Fruit fly (Drosophila melanogaster) whole organism, prepupa: ENCODE results near the gene a10.

Experiments used
- Blimp-1 ChIP-seq: fragments of 200-800 bp; sonication (Bioruptor generic); optimal IDR thresholded peaks from 3 replicates; lab custom pipeline; 2017; ENCODE audit warnings: missing biosample characterization, missing genetic modification characterization, mild to moderate bottlenecking, moderate library complexity, missing genetic modification reagents
- CG10631 ChIP-seq: fragments of 200-800 bp; sonication (Bioruptor generic); optimal IDR thresholded peaks from 2 replicates; lab custom pipeline; 2016; ENCODE audit warnings: missing biosample characterization, missing genetic modification characterization
- CG10669 ChIP-seq: fragments of 200-800 bp; sonication (Bioruptor generic); optimal IDR thresholded peaks from 3 replicates; lab custom pipeline; 2018; ENCODE audit warnings: missing biosample characterization, mild to moderate bottlenecking, missing genetic modification characterization, moderate library complexity
- CG1621 ChIP-seq: fragments of 200-800 bp; sonication (Bioruptor generic); optimal IDR thresholded peaks from 3 replicates; lab custom pipeline; 2018; ENCODE audit warnings: missing biosample characterization, mild to moderate bottlenecking, missing genetic modification characterization
- CG3032 ChIP-seq: fragments of 200-800 bp; optimal IDR thresholded peaks from 2 replicates; lab custom pipeline; 2019; ENCODE audit warnings: missing biosample characterization, mild to moderate bottlenecking, missing genetic modification characterization, moderate library complexity
- CG3919 ChIP-seq: fragments of 200-800 bp; sonication (Bioruptor generic); optimal IDR thresholded peaks from 3 replicates; lab custom pipeline; 2016; ENCODE audit warnings: missing biosample characterization, missing genetic modification characterization
- CG6854 ChIP-seq: fragments of 200-800 bp; sonication (Bioruptor generic); optimal IDR thresholded peaks from 2 replicates; lab custom pipeline; 2017; ENCODE audit warnings: missing biosample characterization, mild to moderate bottlenecking, missing genetic modification characterization
- CG7368 ChIP-seq: fragments of 200-800 bp; sonication (Bioruptor generic); optimal IDR thresholded peaks from 3 replicates; lab custom pipeline; 2016; ENCODE audit warnings: missing biosample characterization, missing genetic modification characterization
- CG8119 ChIP-seq: fragments of 200-800 bp; sonication (Bioruptor generic); IDR thresholded peaks from 3 replicates; pipeline ENCODE4 v1.3.6; 2022; ENCODE audit warnings: missing biosample characterization, missing genetic modification characterization
- CG8319 ChIP-seq: fragments of 200-800 bp; sonication (Bioruptor generic); optimal IDR thresholded peaks from 3 replicates; lab custom pipeline; 2016; ENCODE audit warnings: missing biosample characterization, missing genetic modification characterization
- CG8632 ChIP-seq: fragments of 200-800 bp; sonication (Bioruptor generic); optimal IDR thresholded peaks from 3 replicates; lab custom pipeline; 2016; ENCODE audit warnings: missing biosample characterization, missing genetic modification characterization
- CG9139 ChIP-seq: fragments of 200-800 bp; sonication (Bioruptor generic); optimal IDR thresholded peaks from 3 replicates; lab custom pipeline; 2017; ENCODE audit warnings: missing biosample characterization, mild to moderate bottlenecking, missing genetic modification characterization
- Gug ChIP-seq: fragments of 200-800 bp; sonication (Bioruptor generic); IDR thresholded peaks from 2 replicates; pipeline ENCODE4 v1.3.6; 2022; ENCODE audit warnings: missing biosample characterization, missing genetic modification characterization
- Lpt ChIP-seq: fragments of 200-800 bp; sonication (Bioruptor generic); optimal IDR thresholded peaks from 3 replicates; lab custom pipeline; 2016; ENCODE audit warnings: missing biosample characterization, missing genetic modification characterization
- Met ChIP-seq: fragments of 200-800 bp; sonication (Bioruptor generic); optimal IDR thresholded peaks from 3 replicates; lab custom pipeline; 2016; ENCODE audit warnings: missing biosample characterization, missing genetic modification characterization
- OdsH ChIP-seq: fragments of 200-800 bp; sonication (Bioruptor generic); optimal IDR thresholded peaks from 3 replicates; lab custom pipeline; 2016; ENCODE audit warnings: missing biosample characterization, missing genetic modification characterization
- Smox ChIP-seq: fragments of 200-800 bp; sonication (Bioruptor generic); optimal IDR thresholded peaks from 3 replicates; lab custom pipeline; 2016; ENCODE audit warnings: missing biosample characterization, missing genetic modification characterization
- Sox14 ChIP-seq: fragments of 200-800 bp; sonication (Bioruptor generic); optimal IDR thresholded peaks from 3 replicates; lab custom pipeline; 2016; ENCODE audit warnings: missing biosample characterization, missing genetic modification characterization
- Sox15 ChIP-seq: fragments of 200-800 bp; sonication (Bioruptor generic); optimal IDR thresholded peaks from 3 replicates; lab custom pipeline; 2016; ENCODE audit warnings: missing biosample characterization, missing genetic modification characterization
- achi ChIP-seq: fragments of 200-800 bp; sonication (Bioruptor generic); optimal IDR thresholded peaks from 3 replicates; lab custom pipeline; 2016; ENCODE audit warnings: missing biosample characterization, missing genetic modification characterization
- acj6 ChIP-seq: fragments of 200-800 bp; sonication (Bioruptor generic); optimal IDR thresholded peaks from 3 replicates; lab custom pipeline; 2016; ENCODE audit warnings: missing biosample characterization, missing genetic modification characterization
- eg ChIP-seq: fragments of 200-800 bp; sonication (Bioruptor generic); IDR thresholded peaks from 3 replicates; pipeline ENCODE4 v1.3.6; 2022; ENCODE audit warnings: missing biosample characterization, missing genetic modification characterization
- esn ChIP-seq: fragments of 200-800 bp; sonication (Bioruptor generic); optimal IDR thresholded peaks from 2 replicates; lab custom pipeline; 2016; ENCODE audit warnings: missing biosample characterization, mild to moderate bottlenecking, missing genetic modification characterization, moderate library complexity
- fd59A ChIP-seq: fragments of 200-800 bp; sonication (Bioruptor generic); optimal IDR thresholded peaks from 2 replicates; lab custom pipeline; 2017; ENCODE audit warnings: missing biosample characterization, mild to moderate bottlenecking, missing genetic modification characterization, missing genetic modification reagents
- fkh ChIP-seq: fragments of 200-800 bp; sonication (Bioruptor generic); optimal IDR thresholded peaks from 3 replicates; lab custom pipeline; 2017; ENCODE audit warnings: missing biosample characterization, mild to moderate bottlenecking, missing genetic modification characterization, moderate library complexity
- net ChIP-seq: fragments of 200-800 bp; sonication (Bioruptor generic); optimal IDR thresholded peaks from 3 replicates; lab custom pipeline; 2016; ENCODE audit warnings: missing biosample characterization, missing genetic modification characterization
- pdm3 ChIP-seq: fragments of 200-800 bp; sonication (Bioruptor generic); optimal IDR thresholded peaks from 3 replicates; lab custom pipeline; 2016; ENCODE audit warnings: missing biosample characterization, missing genetic modification characterization
- ss ChIP-seq, 2 experiments: fragments of 200-800 bp; sonication (Bioruptor generic); optimal IDR thresholded peaks; 2 replicates in 1 of 2; 3 replicates in 1 of 2; lab custom pipeline; 2017 to 2018; ENCODE audit warnings: mild to moderate bottlenecking in 2 of 2, missing biosample characterization in 2 of 2, missing genetic modification characterization in 2 of 2, moderate library complexity in 1 of 2
- topi ChIP-seq: fragments of 200-800 bp; sonication (Bioruptor generic); optimal IDR thresholded peaks from 3 replicates; lab custom pipeline; 2016; ENCODE audit warnings: missing biosample characterization, missing genetic modification characterization

Gene a10

DNA sequence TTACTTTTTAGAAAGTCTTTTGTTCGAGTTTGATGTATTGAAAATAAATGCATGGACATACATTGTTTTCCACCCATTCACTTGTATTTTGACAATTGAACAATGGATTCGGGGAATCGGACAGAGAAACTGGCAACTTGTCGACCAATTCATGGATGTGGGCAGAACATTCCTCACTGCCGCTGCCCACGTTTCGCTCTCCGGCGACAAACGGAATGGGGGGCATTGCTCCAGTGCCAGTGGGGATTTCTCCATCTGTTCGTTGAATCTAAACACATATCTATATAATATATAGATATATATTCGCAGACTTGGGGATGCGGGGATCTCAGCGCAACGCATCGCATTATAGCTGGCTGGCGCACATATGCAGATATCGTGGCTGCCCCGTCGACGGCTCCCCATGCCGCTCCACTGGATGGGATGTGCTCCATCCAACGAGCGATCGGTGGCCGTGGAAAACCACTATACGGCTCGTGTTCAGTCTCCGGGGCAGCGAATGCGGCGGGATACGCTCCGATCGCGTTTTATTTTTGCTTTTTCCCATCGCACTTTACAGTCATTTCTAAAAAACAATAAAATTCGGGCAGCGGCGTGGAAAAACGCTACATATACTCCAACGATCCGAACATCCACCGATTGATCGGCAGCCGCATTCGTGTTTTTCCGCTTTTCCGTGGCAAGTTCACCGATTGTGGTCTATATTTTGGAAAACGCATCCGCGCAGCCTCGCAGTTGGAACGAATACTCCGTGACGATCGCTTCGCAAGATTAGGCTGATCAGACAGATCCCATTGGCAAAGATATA lies 22.1 kb upstream of the a10 start, which contains the start of gene TpnC73F:
Gene TpnC73F, plus strand, starts transcription at position 633 of the 808 bp plus-strand sequence.
- TF ChIP-seq CG10669 (GFP tag; lab: Kevin White, UChicago) (no peak), pdm3 (GFP tag; lab: Kevin White, UChicago) (no peak), CG9139 (GFP tag; lab: Kevin White, UChicago) (no peak), Gug (GFP tag; lab: Robert Waterston, UW) (no peak), Lpt (GFP tag; lab: Kevin White, UChicago) (no peak), CG6854 (GFP tag; lab: Kevin White, UChicago) (no peak), OdsH (no peak), CG8319 (GFP tag; lab: Kevin White, UChicago) (no peak), CG8119 (GFP tag; lab: Robert Waterston, UW) (no peak), CG10631 (GFP tag; lab: Kevin White, UChicago) (no peak)

DNA sequence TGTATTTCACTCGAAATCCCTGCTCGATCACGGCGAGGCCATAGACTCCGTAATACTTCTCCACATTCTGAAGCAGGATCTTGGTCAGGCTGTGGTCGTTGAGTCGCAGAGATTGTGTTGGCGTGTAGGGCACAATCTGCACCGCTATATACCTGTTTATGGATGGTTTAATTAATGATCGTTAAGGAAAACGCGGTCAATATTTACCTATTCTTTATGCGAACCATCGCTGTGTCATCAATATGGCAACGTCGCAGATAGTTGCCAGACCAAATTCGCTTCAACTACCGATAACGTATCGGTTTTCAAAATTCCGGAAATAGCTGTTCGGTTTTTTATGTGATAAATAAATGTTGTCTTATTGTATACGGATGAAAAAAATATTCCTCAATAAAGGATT lies 21.3 kb upstream of the a10 start, which contains the start of gene Pop5:
Gene Pop5, minus strand, starts transcription at position 240 of the 400 bp plus-strand sequence.
- peak; percentile 33 for TF ChIP-seq esn (GFP tag; lab: Kevin White, UChicago)
- TF ChIP-seq fkh (GFP tag; lab: Kevin White, UChicago), result peak; percentile 98
- TF ChIP-seq Smox (GFP tag; lab: Kevin White, UChicago), result no peak
- no peak for TF ChIP-seq Sox15 (GFP tag; lab: Kevin White, UChicago)
- peak; percentile 3 for TF ChIP-seq CG1621 (tag; lab: Kevin White, UChicago)

DNA sequence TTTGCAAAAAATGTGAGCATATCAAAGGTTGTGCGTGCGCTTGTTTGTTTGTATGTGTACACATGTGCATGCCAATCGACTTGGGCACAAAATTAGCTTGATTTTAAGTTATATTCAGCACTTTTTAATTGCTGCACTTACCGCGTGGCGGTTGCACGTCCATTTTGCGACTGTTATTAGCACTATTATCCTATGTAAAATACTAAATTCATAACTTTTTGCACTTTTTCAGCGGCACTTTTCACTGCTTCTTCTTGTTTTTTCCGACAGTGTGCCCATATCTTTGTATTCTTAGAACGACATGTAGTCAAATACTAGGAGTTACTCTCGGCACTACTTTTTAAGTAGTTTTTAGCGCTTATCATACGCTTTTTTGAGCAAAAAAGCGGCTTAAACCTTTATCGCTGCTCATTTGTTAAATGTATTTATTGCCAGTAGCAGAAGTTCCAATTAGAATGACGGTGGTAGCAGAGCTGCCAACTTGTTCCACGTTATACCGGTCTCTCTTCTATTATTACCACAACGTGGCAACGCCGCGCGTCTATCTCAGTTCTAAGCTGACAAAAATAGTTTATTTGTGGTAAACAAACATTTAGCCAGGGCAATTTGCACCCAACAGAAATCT lies 18.9 kb upstream of the a10 start, which contains the start of the genes scaf6 and Papst2:
Gene scaf6, minus strand, starts transcription at position 278 of the 625 bp plus-strand sequence.
Gene Papst2, plus strand, starts transcription at position 501 of the 625 bp plus-strand sequence.
- TF ChIP-seq CG3032 (tag; lab: Kevin White, UChicago) (peak; percentile 10), CG8632 (GFP tag; lab: Kevin White, UChicago) (no peak), esn (GFP tag; lab: Kevin White, UChicago) (peak; percentile 17), net (GFP tag; lab: Kevin White, UChicago) (no peak), fkh (GFP tag; lab: Kevin White, UChicago) (peak; percentile 95), CG6854 (GFP tag; lab: Kevin White, UChicago) (peak; percentile 63)

dm6 chr3L:17035492-17035891 lies 12.0 kb upstream of the a10 start, which contains the start of gene beg:
beg (plus strand) TSS chr3L:17035668.
- TF ChIP-seq eg (GFP tag; lab: Robert Waterston, UW), result no peak
- no peak for TF ChIP-seq Sox14 (GFP tag; lab: Kevin White, UChicago)
- no peak for TF ChIP-seq fd59A
- no peak for TF ChIP-seq CG7368
- no peak for TF ChIP-seq achi (GFP tag; lab: Kevin White, UChicago)
- no peak for TF ChIP-seq topi (GFP tag; lab: Kevin White, UChicago)
- TF ChIP-seq CG10669 (GFP tag; lab: Kevin White, UChicago), result no peak
- no peak for TF ChIP-seq Sox15 (GFP tag; lab: Kevin White, UChicago)
- no peak for TF ChIP-seq Met (GFP tag; lab: Kevin White, UChicago)
- no peak for TF ChIP-seq acj6 (GFP tag; lab: Kevin White, UChicago)
- TF ChIP-seq CG1621 (tag; lab: Kevin White, UChicago), result no peak
- TF ChIP-seq CG3919, result no peak
- TF ChIP-seq CG3032 (tag; lab: Kevin White, UChicago), result no peak

- TF ChIP-seq ss (GFP tag; optimal IDR thresholded peaks at IDR 0.05; lab: Kevin White, UChicago) (no peak), Blimp-1 (peak; percentile 95)
Measured at dm6 chr3L:17033309-17033708, 9.8 kb upstream of the a10 start.
